Worm (Caenorhabditis elegans): ENCODE data around the gene Y55F3C.17.

Gene Y55F3C.17

DNA sequence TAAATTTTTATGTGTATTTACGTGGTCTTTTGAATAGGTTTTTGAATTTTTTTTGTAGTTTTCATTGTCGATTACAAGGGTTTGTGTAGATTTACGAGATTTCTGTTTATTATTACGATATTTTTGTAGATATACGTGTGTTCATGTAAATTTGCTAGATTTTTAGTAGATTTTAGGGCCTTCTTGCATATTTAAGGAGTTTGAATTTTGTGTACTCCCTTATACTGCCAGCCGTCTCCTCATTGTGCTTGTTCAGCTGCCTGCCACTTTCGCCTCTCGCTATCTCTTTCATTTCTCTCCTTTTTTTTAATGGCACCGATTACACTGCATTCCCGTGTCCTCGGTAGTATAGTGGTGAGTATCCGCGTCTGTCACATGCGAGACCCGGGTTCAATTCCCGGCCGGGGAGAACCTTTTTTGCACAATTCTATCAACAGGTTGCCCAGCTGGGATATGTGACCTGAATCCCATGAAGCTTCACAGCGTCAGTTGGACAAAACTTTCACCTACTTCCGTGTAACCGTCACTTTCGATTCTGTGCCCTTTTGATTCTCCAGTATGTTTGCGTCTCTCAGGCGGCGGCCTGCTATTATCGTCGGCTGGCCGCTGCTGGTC is 15.4 kb downstream of the Y55F3C.17 start (continued):
- TF ChIP-seq efl-1 (GFP tag; optimal IDR thresholded peaks at IDR 0.05) (no peak), die-1 (tag; optimal IDR thresholded peaks at IDR 0.05) (peak; percentile 85), Y67H2A.10 (GFP tag; conservative IDR thresholded peaks at IDR 0.05) (no peak), nfya-1 (tag; optimal IDR thresholded peaks at IDR 0.05; ENCODE audit: borderline replicate concordance, insufficient read depth) (no peak), lag-1 (GFP tag; IDR thresholded peaks at IDR 0.05) (no peak), ztf-18 (tag; optimal IDR thresholded peaks at IDR 0.05) (peak; percentile 59), F57A8.1 (GFP tag; optimal IDR thresholded peaks at IDR 0.05) (peak; percentile 76), dpff-1 (tag; optimal IDR thresholded peaks at IDR 0.05) (no peak), attf-5 (GFP tag; optimal IDR thresholded peaks at IDR 0.05) (peak; percentile 74), him-1 (tag; optimal IDR thresholded peaks at IDR 0.05) (peak; percentile 80), madf-10 (tag; optimal IDR thresholded peaks at IDR 0.05) (peak; percentile 69), K11D2.4 (GFP tag; IDR thresholded peaks at IDR 0.05) (peak; percentile 65; the same call in 1 of the 2 replicates), D2030.7 (GFP tag; IDR thresholded peaks at IDR 0.05) (peak; percentile 74), madf-6 (GFP tag; IDR thresholded peaks at IDR 0.05) (peak; percentile 44; the same call in 1 of the 2 replicates), Y79H2A.3 (GFP tag; conservative IDR thresholded peaks at IDR 0.05) (no peak), ceh-40 (GFP tag; IDR thresholded peaks at IDR 0.05) (peak; percentile 20; the same call in 1 of the 2 replicates), ztf-25 (GFP tag; IDR thresholded peaks at IDR 0.05) (peak; percentile 85), lir-1 (GFP tag; conservative IDR thresholded peaks at IDR 0.05) (peak; percentile 60; the same call in 1 of the 2 replicates), F52B5.7 (tag; optimal IDR thresholded peaks at IDR 0.05) (peak; percentile 78), nfya-2 (GFP tag; IDR thresholded peaks at IDR 0.05) (no peak), lsy-27 (tag; optimal IDR thresholded peaks at IDR 0.05; ENCODE audit: borderline replicate concordance, insufficient read depth) (no peak), egl-44 (GFP tag; IDR thresholded peaks at IDR 0.05) (peak; percentile 68; the same call in 1 of the 2 replicates), Y95B8A.8 (GFP tag; IDR thresholded peaks at IDR 0.05) (0 out of 2 replicates have a peak, but pooled peaks have one; percentile 63), ZK185.1 (tag; optimal IDR thresholded peaks at IDR 0.05; ENCODE audit: poor library complexity, severe bottlenecking) (peak; percentile 63), F23B12.7 (tag; optimal IDR thresholded peaks at IDR 0.05; ENCODE audit: insufficient read depth) (peak; percentile 94), ama-1 (optimal IDR thresholded peaks at IDR 0.05) (no peak), ama-1 (GFP tag; optimal IDR thresholded peaks at IDR 0.05) (peak in 1 of 2 experiments; percentile 36), pbrm-1 (GFP tag; IDR thresholded peaks at IDR 0.05) (peak; percentile 77), unc-62 (GFP tag; optimal IDR thresholded peaks at IDR 0.05) (no peak), Y53F4B.3 (GFP tag; IDR thresholded peaks at IDR 0.05) (peak; percentile 22; the same call in 1 of the 2 replicates), Y56A3A.18 (GFP tag; IDR thresholded peaks at IDR 0.05) (peak; percentile 74; the same call in 1 of the 2 replicates), snpc-3.4 (tag; optimal IDR thresholded peaks at IDR 0.05) (peak; percentile 44), madf-3 (GFP tag; IDR thresholded peaks at IDR 0.05) (no peak), attf-3 (GFP tag; conservative IDR thresholded peaks at IDR 0.05) (peak; percentile 48; the same call in 1 of the 2 replicates), atf-7 (tag; optimal IDR thresholded peaks at IDR 0.05) (peak; percentile 57), gei-17 (GFP tag; optimal IDR thresholded peaks at IDR 0.05) (peak; percentile 15), cebp-1 (GFP tag; IDR thresholded peaks at IDR 0.05) (0 out of 2 replicates have a peak, but pooled peaks have one; percentile 24), cebp-1 (tag; optimal IDR thresholded peaks at IDR 0.05) (no peak), madf-8 (GFP tag; conservative IDR thresholded peaks at IDR 0.05) (no peak), ztf-26 (tag; optimal IDR thresholded peaks at IDR 0.05) (peak; percentile 70), rpc-1 (optimal IDR thresholded peaks at IDR 0.05) (peak; percentile 79), rpc-1 (tag; optimal IDR thresholded peaks at IDR 0.05) (peak; percentile 87), ztf-6 (GFP tag; IDR thresholded peaks at IDR 0.05) (peak; percentile 79), pha-4 (tag; optimal IDR thresholded peaks at IDR 0.05) (no peak), unc-130 (GFP tag; optimal IDR thresholded peaks at IDR 0.05) (peak; percentile 64), T26A5.8 (tag; optimal IDR thresholded peaks at IDR 0.05) (peak; percentile 29), hsf-1 (GFP tag; IDR thresholded peaks at IDR 0.05) (no peak), ztf-22 (GFP tag; optimal IDR thresholded peaks at IDR 0.05) (no peak)

All from whole organism, young adult.